Fruit fly (Drosophila melanogaster) whole organism, prepupa: ENCODE measurements around the gene Orco.

ENCODE experiments used
- CG10669 ChIP-seq: fragments of 200-800 bp; sonication (Bioruptor generic); optimal IDR thresholded peaks from 3 replicates; lab custom pipeline; 2018; ENCODE audit warnings: missing biosample characterization, mild to moderate bottlenecking, missing genetic modification characterization, moderate library complexity
- CG6808 ChIP-seq: fragments of 200-800 bp; sonication (Bioruptor generic); optimal IDR thresholded peaks from 3 replicates; lab custom pipeline; 2017; ENCODE audit warnings: missing biosample characterization, missing genetic modification characterization, mild to moderate bottlenecking, moderate library complexity, missing genetic modification reagents
- Ets21C ChIP-seq: fragments of 200-800 bp; sonication (Bioruptor generic); optimal IDR thresholded peaks from 3 replicates; lab custom pipeline; 2016; ENCODE audit warnings: missing biosample characterization, missing genetic modification characterization
- Ets96B ChIP-seq: fragments of 200-800 bp; optimal IDR thresholded peaks from 2 replicates; lab custom pipeline; 2019; ENCODE audit warnings: missing biosample characterization, mild to moderate bottlenecking, missing genetic modification characterization, moderate library complexity

dm6 chr3R:5429786-5430185 lies 17.6 kb upstream of the Orco start:
- no peak for TF ChIP-seq Ets21C
- TF ChIP-seq Ets96B (tag; lab: Kevin White, UChicago), result no peak
- TF ChIP-seq CG10669 (GFP tag; lab: Kevin White, UChicago), result no peak
- TF ChIP-seq CG6808 (GFP tag; lab: Kevin White, UChicago), result no peak
